Worm (Caenorhabditis elegans) whole organism, early embryonic: Measurements from ENCODE around the gene ags-3.

ENCODE experiments used
- B0310.2 ChIP-seq: sonication (generic microtip); optimal IDR thresholded peaks from 2 replicates; lab custom pipeline; 2016; ENCODE audit warnings: mild to moderate bottlenecking, missing genetic modification characterization, missing compliant biosample characterization
- aly-1 ChIP-seq: sonication (generic microtip); optimal IDR thresholded peaks from 2 replicates; lab custom pipeline; 2016; ENCODE audit warnings: missing genetic modification characterization, missing compliant biosample characterization
- ama-1 ChIP-seq: fragments of 150-350 bp; optimal IDR thresholded peaks from 2 replicates; lab custom pipeline; 2014
- ceh-13 ChIP-seq: fragments of 200-800 bp; sonication (Bioruptor generic); optimal IDR thresholded peaks from 2 replicates; lab custom pipeline; 2018; ENCODE audit warnings: mild to moderate bottlenecking, missing genetic modification characterization, missing compliant biosample characterization
- ets-7 ChIP-seq: sonication (generic microtip); optimal IDR thresholded peaks from 2 replicates; lab custom pipeline; 2016; ENCODE audit warnings: missing genotype, missing genetic modification characterization, missing compliant biosample characterization
- flt-1 ChIP-seq: fragments of 200-800 bp; sonication (Bioruptor generic); IDR thresholded peaks from 2 replicates; pipeline ENCODE4 v1.3.6; 2022; ENCODE audit warnings: missing genetic modification characterization, missing compliant biosample characterization
- pes-1 ChIP-seq: fragments of 200-800 bp; sonication (Bioruptor generic); IDR thresholded peaks from 2 replicates; pipeline ENCODE4 v1.3.6; 2022; ENCODE audit warnings: missing genetic modification reagents, missing genetic modification characterization, missing compliant biosample characterization
- scrt-1 ChIP-seq: fragments of 200-800 bp; sonication (Bioruptor generic); IDR thresholded peaks from 2 replicates; pipeline ENCODE4 v1.3.6; 2022; ENCODE audit warnings: missing genetic modification characterization, missing compliant biosample characterization
- tra-4 ChIP-seq: sonication (generic microtip); optimal IDR thresholded peaks from 2 replicates; lab custom pipeline; 2017; ENCODE audit warnings: missing genetic modification characterization, missing compliant biosample characterization

DNA sequence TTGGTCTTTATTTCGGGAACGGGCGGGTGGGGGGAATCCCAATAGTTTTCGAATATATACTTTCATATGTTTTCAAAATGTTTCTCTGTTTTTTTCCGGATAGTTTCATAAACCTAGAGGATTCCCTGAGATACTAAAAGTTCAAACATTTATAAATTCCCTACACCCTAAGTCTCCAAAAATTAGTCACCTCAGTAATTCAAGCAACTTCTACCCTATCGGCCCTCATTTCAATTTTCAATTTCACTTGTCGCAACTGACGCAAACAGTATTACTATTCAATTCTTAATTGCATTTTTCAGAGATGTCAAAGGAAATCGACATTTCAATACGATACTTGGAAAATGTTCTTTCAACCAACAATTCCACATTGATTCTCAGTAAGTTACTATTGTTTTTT lies 39.4 kb downstream of the ags-3 start, which contains the start of gene Y34B4A.4:
- TF ChIP-seq flt-1 (no peak), ama-1 (lab: Kevin White, UChicago) (no peak), aly-1 (no peak), tra-4 (no peak), ets-7 (tag; lab: Kevin White, UChicago) (no peak), ceh-13 (GFP tag; lab: Kevin White, UChicago) (no peak), scrt-1 (GFP tag; lab: Robert Waterston, UW) (no peak), B0310.2 (tag; lab: Kevin White, UChicago) (no peak), pes-1 (GFP tag; lab: Robert Waterston, UW) (no peak)
